Worm (Caenorhabditis elegans) whole organism, L4/young adult: ENCODE data around the gene Y116A8C.43.

Experiments
- W03F9.2 ChIP-seq: fragments of 150-350 bp; optimal IDR thresholded peaks from 2 replicates; lab custom pipeline; 2014; ENCODE audit warnings: missing biosample characterization, missing genetic modification characterization
- dao-5 ChIP-seq: sonication (generic microtip); optimal IDR thresholded peaks from 2 replicates; lab custom pipeline; 2016; ENCODE audit warnings: missing genotype, missing genetic modification characterization, moderate library complexity, missing compliant biosample characterization
- him-1 ChIP-seq: sonication (generic microtip); optimal IDR thresholded peaks from 2 replicates; lab custom pipeline; 2016; ENCODE audit warnings: missing genotype, missing genetic modification reagents, missing genetic modification characterization, missing compliant biosample characterization

Y116A8C.43 gene

ce11 chrIV:17111813-17112212 is 23.2 kb downstream of the Y116A8C.43 start, which contains the start of gene Y116A8C.33:
Y116A8C.33 (plus strand) TSS chrIV:17112113.
- TF ChIP-seq him-1 (tag; lab: Kevin White, UChicago) (no peak), dao-5 (tag; lab: Kevin White, UChicago) (no peak), W03F9.2 (tag; lab: Kevin White, UChicago) (no peak)

DNA sequence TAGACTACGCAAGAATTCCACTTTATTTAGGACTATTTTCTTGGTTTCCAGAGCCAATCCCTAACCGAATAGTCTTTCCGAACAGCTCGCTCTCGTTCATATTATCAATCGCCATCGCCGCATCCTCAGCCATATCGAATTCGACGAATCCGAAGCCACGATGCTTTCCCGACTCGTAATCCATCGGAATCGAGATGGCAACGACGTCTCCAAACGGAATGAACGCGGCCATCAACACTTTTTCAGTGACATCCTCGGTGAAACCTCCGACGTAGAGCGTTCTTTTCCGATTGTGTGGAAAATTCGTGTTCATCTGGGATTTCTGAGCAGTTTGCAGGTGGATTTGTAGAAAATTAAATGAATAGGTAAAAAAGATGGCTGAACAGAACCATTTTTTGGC is 27.7 kb downstream of the Y116A8C.43 start, which contains the start of gene cyn-13:
TSS of gene cyn-13 (minus strand) at position 313 of the 400 bp plus-strand sequence.
- no peak for TF ChIP-seq W03F9.2 (tag; lab: Kevin White, UChicago)
- no peak for TF ChIP-seq dao-5 (tag; lab: Kevin White, UChicago)
- TF ChIP-seq him-1 (tag; lab: Kevin White, UChicago): no peak

- TF ChIP-seq him-1 (tag; lab: Kevin White, UChicago) (no peak), dao-5 (tag; lab: Kevin White, UChicago) (no peak), W03F9.2 (tag; lab: Kevin White, UChicago) (no peak)
Observed at ce11 chrIV:17116821-17117220, 28.2 kb downstream of the Y116A8C.43 start.

DNA sequence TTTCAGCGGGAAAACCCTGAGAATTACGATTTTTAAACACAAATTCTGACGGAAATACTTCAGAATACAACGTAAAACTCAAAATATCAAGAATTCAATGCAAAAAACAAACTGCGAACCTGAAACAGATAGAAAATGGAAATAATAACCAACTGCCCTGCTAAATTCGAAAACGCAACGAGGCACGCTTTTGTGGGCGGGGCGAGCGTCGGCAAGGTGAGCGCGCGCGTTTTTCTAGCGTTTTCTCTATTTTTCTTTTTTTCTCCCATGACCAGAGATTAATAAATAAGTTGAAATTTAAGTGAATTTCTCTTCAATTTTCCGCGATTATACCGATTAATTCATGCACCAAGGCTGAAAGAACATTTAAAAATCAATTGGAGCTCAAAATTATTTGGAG is 29.9 kb downstream of the Y116A8C.43 start, which contains the start of gene uaf-2:
TSS of gene uaf-2 (minus strand) at position 183 of the 400 bp plus-strand sequence.
- TF ChIP-seq dao-5 (tag; lab: Kevin White, UChicago): no peak
- peak; percentile 30 for TF ChIP-seq W03F9.2 (tag; lab: Kevin White, UChicago)

DNA sequence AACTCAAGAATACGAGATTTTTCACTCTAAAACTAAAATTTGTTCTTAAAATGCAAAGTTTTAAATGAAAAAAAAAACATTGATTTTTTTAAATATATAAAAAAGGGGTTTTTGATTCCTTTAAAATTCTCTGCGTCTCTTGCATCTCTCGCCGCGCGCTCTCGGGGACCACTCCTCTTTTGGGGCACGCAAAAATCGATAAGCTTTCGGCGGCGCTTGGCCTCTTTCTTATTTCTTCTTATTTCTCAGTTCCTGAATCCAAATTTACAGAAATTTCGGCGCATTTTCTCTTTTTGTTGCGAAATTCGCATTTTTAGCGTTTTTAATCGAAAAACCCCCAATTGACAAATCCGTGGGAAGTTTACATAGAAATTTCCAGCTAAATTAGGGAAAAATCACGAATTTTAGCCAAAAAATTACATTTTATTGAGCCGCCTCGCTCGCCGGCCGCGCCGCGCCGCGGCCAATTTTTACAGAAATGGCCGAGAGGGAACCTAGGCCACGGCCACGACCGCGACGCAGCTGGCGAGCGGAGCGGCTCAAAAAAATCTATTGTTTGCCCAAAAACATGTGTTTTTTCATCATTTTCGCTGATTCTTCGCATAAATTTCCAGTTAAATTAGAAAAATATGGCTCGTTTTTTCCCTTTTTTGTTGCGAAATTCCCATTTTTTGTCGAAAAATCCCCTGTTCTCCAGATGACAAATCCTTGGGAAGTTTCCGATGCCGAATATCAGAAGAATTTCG is 30.5 kb downstream of the Y116A8C.43 start, which contains the start of gene itsn-1:
TSS of gene itsn-1 (plus strand) at position 696 of the 746 bp plus-strand sequence.
- no peak for TF ChIP-seq W03F9.2 (tag; lab: Kevin White, UChicago)
- no peak for TF ChIP-seq dao-5 (tag; lab: Kevin White, UChicago)
- TF ChIP-seq him-1 (tag; lab: Kevin White, UChicago): no peak

ce11 chrIV:17121058-17121773 is 32.6 kb downstream of the Y116A8C.43 start:
- TF ChIP-seq him-1 (tag; lab: Kevin White, UChicago) (no peak), dao-5 (tag; lab: Kevin White, UChicago) (no peak), W03F9.2 (tag; lab: Kevin White, UChicago) (no peak)

DNA sequence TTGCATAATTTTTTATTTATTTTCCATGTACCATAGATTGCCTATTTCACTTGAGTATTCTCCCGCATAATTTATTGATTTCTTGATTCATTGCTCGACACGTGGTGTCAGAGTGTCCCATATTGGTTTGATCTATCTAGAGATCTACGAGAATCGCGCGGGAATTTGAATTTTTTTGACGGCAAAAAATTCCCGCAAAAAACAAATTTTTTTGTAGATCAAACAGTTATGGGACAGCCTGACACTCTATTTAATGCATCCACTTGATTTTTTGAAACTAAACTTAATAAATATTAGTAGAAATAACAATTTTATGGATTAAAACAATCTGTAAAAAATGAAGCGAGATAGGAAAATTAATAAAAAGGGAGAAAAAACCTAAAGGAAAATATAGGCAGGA is 37.3 kb downstream of the Y116A8C.43 start:
- TF ChIP-seq dao-5 (tag; lab: Kevin White, UChicago) (no peak), him-1 (tag; lab: Kevin White, UChicago) (no peak), W03F9.2 (tag; lab: Kevin White, UChicago) (no peak)

DNA sequence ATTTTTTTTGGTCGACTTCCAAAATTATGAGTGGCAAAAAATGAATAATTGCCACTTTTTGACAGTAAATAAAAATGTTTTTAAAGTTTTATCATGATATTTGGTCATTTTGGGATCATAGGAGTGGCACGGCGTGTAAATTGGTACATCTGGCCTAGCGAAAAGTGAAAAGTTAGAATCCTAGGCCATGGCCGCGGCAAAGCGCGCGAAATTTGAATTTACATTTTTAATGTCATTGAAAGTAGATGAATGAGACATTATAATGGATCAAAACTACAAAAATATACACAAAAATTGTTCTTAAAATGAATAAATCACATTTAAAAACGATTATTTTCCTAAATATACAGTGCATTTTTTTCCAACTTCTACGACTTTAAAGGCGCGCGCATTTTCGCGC is 37.9 kb downstream of the Y116A8C.43 start:
- no peak for TF ChIP-seq W03F9.2 (tag; lab: Kevin White, UChicago)
- TF ChIP-seq dao-5 (tag; lab: Kevin White, UChicago): no peak
- TF ChIP-seq him-1 (tag; lab: Kevin White, UChicago): no peak

- no peak for TF ChIP-seq dao-5 (tag; lab: Kevin White, UChicago)
- no peak for TF ChIP-seq him-1 (tag; lab: Kevin White, UChicago)
- no peak for TF ChIP-seq W03F9.2 (tag; lab: Kevin White, UChicago)
Observed at ce11 chrIV:17131035-17131595, 42.5 kb downstream of the Y116A8C.43 start, which contains the start of the genes Y116A8C.37 and Y116A8C.38. Y116A8C.37 (minus strand) TSS chrIV:17131135. Y116A8C.38 (plus strand) TSS chrIV:17131545.
